Worm (Caenorhabditis elegans) whole organism, L2 larva: ENCODE results near the gene Y38F1A.4.

Experiments used
- F13H6.1 ChIP-seq: sonication (generic microtip); optimal IDR thresholded peaks from 2 replicates; lab custom pipeline; 2016; ENCODE audit warnings: missing genetic modification characterization, missing compliant biosample characterization
- aly-2 ChIP-seq: fragments of 150-350 bp; optimal IDR thresholded peaks from 2 replicates; lab custom pipeline; 2014; ENCODE audit warnings: missing biosample characterization, missing genetic modification characterization
- ama-1 ChIP-seq: fragments of 150-350 bp; optimal IDR thresholded peaks from 2 replicates; lab custom pipeline; 2018; ENCODE audit warnings: inconsistent platforms
- dmd-4 ChIP-seq: sonication (generic microtip); optimal IDR thresholded peaks from 2 replicates; lab custom pipeline; 2017; ENCODE audit warnings: missing biosample characterization, missing genetic modification characterization
- lin-13 ChIP-seq: fragments of 150-350 bp; optimal IDR thresholded peaks from 2 replicates; lab custom pipeline; 2014; ENCODE audit warnings: missing biosample characterization, missing genetic modification reagents, missing genetic modification characterization
- lin-39 ChIP-seq: fragments of 150-350 bp; optimal IDR thresholded peaks from 2 replicates; lab custom pipeline; 2014; ENCODE audit warnings: missing biosample characterization, missing genetic modification reagents, missing genetic modification characterization
- lsy-2 ChIP-seq, 2 experiments: fragments of 150-350 bp in 1 of 2; sonication (generic microtip) in 1 of 2; optimal IDR thresholded peaks; 2 replicates each; lab custom pipeline; 2014 to 2017; ENCODE audit warnings: missing biosample characterization in 2 of 2, missing genetic modification characterization in 2 of 2
- mab-5 ChIP-seq: fragments of 150-350 bp; optimal IDR thresholded peaks from 2 replicates; lab custom pipeline; 2014; ENCODE audit warnings: missing biosample characterization, missing genetic modification characterization
- nhr-77 ChIP-seq: fragments of 150-350 bp; optimal IDR thresholded peaks from 2 replicates; lab custom pipeline; 2014; ENCODE audit warnings: missing biosample characterization, missing genetic modification characterization
- unc-62 ChIP-seq: fragments of 150-350 bp; optimal IDR thresholded peaks from 2 replicates; lab custom pipeline; 2014; ENCODE audit warnings: missing biosample characterization, missing genetic modification reagents, missing genetic modification characterization
- zag-1 ChIP-seq: fragments of 150-350 bp; optimal IDR thresholded peaks from 2 replicates; lab custom pipeline; 2014; ENCODE audit warnings: missing biosample characterization, missing genetic modification characterization

DNA sequence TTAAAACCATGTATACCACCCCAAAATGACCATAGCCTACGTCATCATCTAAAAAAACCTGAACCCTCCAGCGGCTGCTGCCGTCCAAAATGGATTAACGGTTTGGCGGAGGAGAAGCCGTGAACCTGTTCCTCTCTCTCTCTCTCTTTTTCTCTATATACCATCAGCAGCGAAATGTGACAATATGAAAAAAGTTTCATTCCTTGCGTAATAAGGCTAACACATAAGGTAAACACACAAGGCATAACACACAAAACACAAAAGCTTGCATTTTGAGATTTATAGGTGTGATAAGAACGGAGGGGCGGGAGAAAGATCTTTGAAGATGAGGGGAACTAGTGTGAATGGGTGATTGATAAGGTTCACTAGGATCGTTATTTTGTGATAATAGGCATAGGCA, 8.2 kb downstream of the Y38F1A.4 start:
- TF ChIP-seq nhr-77 (tag; lab: Kevin White, UChicago) = no peak
- TF ChIP-seq unc-62 = no peak
- no peak for TF ChIP-seq lsy-2 (tag; optimal IDR thresholded peaks at IDR 0.05; lab: Kevin White, UChicago)
- TF ChIP-seq dmd-4 = no peak
- no peak for TF ChIP-seq aly-2 (tag; lab: Kevin White, UChicago)
- no peak for TF ChIP-seq F13H6.1
- TF ChIP-seq lin-39 = no peak
- TF ChIP-seq ama-1 (lab: Kevin White, UChicago) = no peak
- no peak for TF ChIP-seq zag-1
- TF ChIP-seq lin-13 (GFP tag; lab: Kevin White, UChicago) = no peak
- no peak for TF ChIP-seq mab-5 (tag; lab: Kevin White, UChicago)
